Worm (Caenorhabditis elegans) whole organism, L3 larva: ENCODE measurements around the gene cct-1.

Source experiments
- R02D3.7 ChIP-seq: fragments of 150-350 bp; optimal IDR thresholded peaks from 2 replicates; lab custom pipeline; 2014; ENCODE audit warnings: missing biosample characterization, missing genetic modification characterization
- aly-2 ChIP-seq: fragments of 150-350 bp; optimal IDR thresholded peaks from 2 replicates; lab custom pipeline; 2014; ENCODE audit warnings: missing biosample characterization, missing genetic modification characterization
- ama-1 ChIP-seq: fragments of 150-350 bp; optimal IDR thresholded peaks from 2 replicates; lab custom pipeline; 2018
- ceh-16 ChIP-seq: sonication (generic microtip); optimal IDR thresholded peaks from 2 replicates; lab custom pipeline; 2017; ENCODE audit warnings: missing biosample characterization, missing genetic modification characterization
- ceh-82 ChIP-seq: fragments of 150-350 bp; optimal IDR thresholded peaks from 2 replicates; lab custom pipeline; 2014; ENCODE audit warnings: missing biosample characterization, missing genetic modification characterization
- daf-12 ChIP-seq: fragments of 150-350 bp; optimal IDR thresholded peaks from 2 replicates; lab custom pipeline; 2014; ENCODE audit warnings: missing biosample characterization, missing genetic modification reagents, missing genetic modification characterization
- egl-27 ChIP-seq: sonication (generic microtip); optimal IDR thresholded peaks from 4 replicates; lab custom pipeline; 2017; ENCODE audit warnings: missing biosample characterization, missing genetic modification reagents, missing genetic modification characterization
- egl-5 ChIP-seq: fragments of 150-350 bp; optimal IDR thresholded peaks from 2 replicates; lab custom pipeline; 2017; ENCODE audit warnings: missing biosample characterization, missing genetic modification reagents, missing genetic modification characterization, inconsistent platforms
- elt-2 ChIP-seq: sonication (generic microtip); optimal IDR thresholded peaks from 2 replicates; lab custom pipeline; 2016; ENCODE audit warnings: missing genetic modification reagents, mild to moderate bottlenecking, missing genetic modification characterization, missing compliant biosample characterization
- eor-1 ChIP-seq, 2 experiments: fragments of 150-350 bp; optimal IDR thresholded peaks; 2 replicates each; lab custom pipeline; 2014 to 2018; ENCODE audit warnings: missing biosample characterization in 2 of 2, missing genetic modification characterization in 2 of 2
- fkh-10 ChIP-seq: sonication (generic microtip); optimal IDR thresholded peaks from 2 replicates; lab custom pipeline; 2017; ENCODE audit warnings: missing biosample characterization, missing genetic modification reagents, missing genetic modification characterization
- fkh-2 ChIP-seq: fragments of 150-350 bp; optimal IDR thresholded peaks from 2 replicates; lab custom pipeline; 2014; ENCODE audit warnings: missing biosample characterization, missing genetic modification reagents, missing genetic modification characterization
- fos-1 ChIP-seq: fragments of 150-350 bp; optimal IDR thresholded peaks from 2 replicates; lab custom pipeline; 2014; ENCODE audit warnings: missing biosample characterization, missing genetic modification characterization
- hmg-11 ChIP-seq: sonication (generic microtip); optimal IDR thresholded peaks from 2 replicates; lab custom pipeline; 2016; ENCODE audit warnings: missing genetic modification characterization, missing compliant biosample characterization
- jun-1 ChIP-seq: fragments of 150-350 bp; optimal IDR thresholded peaks from 2 replicates; lab custom pipeline; 2014; ENCODE audit warnings: missing biosample characterization, missing genetic modification reagents, missing genetic modification characterization
- lin-15B ChIP-seq: fragments of 150-350 bp; optimal IDR thresholded peaks from 2 replicates; lab custom pipeline; 2014; ENCODE audit warnings: missing biosample characterization, missing genetic modification characterization
- mdl-1 ChIP-seq: fragments of 150-350 bp; optimal IDR thresholded peaks from 2 replicates; lab custom pipeline; 2014; ENCODE audit warnings: missing biosample characterization, missing genetic modification characterization
- nfya-1 ChIP-seq: sonication (generic microtip); optimal IDR thresholded peaks from 2 replicates; lab custom pipeline; 2017; ENCODE audit warnings: missing genetic modification characterization, mild to moderate bottlenecking, missing compliant biosample characterization, antibody characterized with exemption, moderate library complexity; ENCODE audit not compliant: insufficient read depth
- nhr-11 ChIP-seq: fragments of 150-350 bp; optimal IDR thresholded peaks from 2 replicates; lab custom pipeline; 2014; ENCODE audit warnings: missing biosample characterization, missing genetic modification characterization
- nhr-237 ChIP-seq: fragments of 150-350 bp; optimal IDR thresholded peaks from 2 replicates; lab custom pipeline; 2014; ENCODE audit warnings: missing biosample characterization, missing genetic modification characterization
- nhr-25 ChIP-seq: sonication (generic microtip); optimal IDR thresholded peaks from 2 replicates; lab custom pipeline; 2017; ENCODE audit warnings: missing biosample characterization, missing genetic modification characterization
- nhr-28 ChIP-seq: fragments of 150-350 bp; optimal IDR thresholded peaks from 2 replicates; lab custom pipeline; 2014; ENCODE audit warnings: missing biosample characterization, missing genetic modification characterization
- nhr-67 ChIP-seq: fragments of 150-350 bp; optimal IDR thresholded peaks from 2 replicates; lab custom pipeline; 2014; ENCODE audit warnings: missing biosample characterization, missing genetic modification characterization
- nhr-76 ChIP-seq: fragments of 150-350 bp; sonication (generic microtip); optimal IDR thresholded peaks from 5 replicates; lab custom pipeline; 2014; ENCODE audit warnings: missing biosample characterization, missing genetic modification characterization
- pha-4 ChIP-seq: fragments of 150-350 bp; optimal IDR thresholded peaks from 2 replicates; lab custom pipeline; 2014; ENCODE audit warnings: missing biosample characterization, missing genetic modification reagents, missing genetic modification characterization
- sea-2 ChIP-seq: fragments of 150-350 bp; sonication (generic microtip); optimal IDR thresholded peaks from 4 replicates; lab custom pipeline; 2014; ENCODE audit warnings: missing biosample characterization, missing genetic modification reagents, missing genetic modification characterization
- snpc-4 ChIP-seq: fragments of 150-350 bp; optimal IDR thresholded peaks from 2 replicates; lab custom pipeline; 2014; ENCODE audit warnings: missing biosample characterization, missing genetic modification characterization
- tbx-2 ChIP-seq: sonication (generic microtip); optimal IDR thresholded peaks from 2 replicates; lab custom pipeline; 2016; ENCODE audit warnings: mild to moderate bottlenecking, missing genetic modification characterization, missing compliant biosample characterization
- unc-39 ChIP-seq: sonication (generic microtip); optimal IDR thresholded peaks from 4 replicates; lab custom pipeline; 2017; ENCODE audit warnings: missing biosample characterization, missing genetic modification characterization
- unc-62 ChIP-seq: fragments of 150-350 bp; sonication (generic microtip); optimal IDR thresholded peaks from 4 replicates; lab custom pipeline; 2014; ENCODE audit warnings: missing biosample characterization, missing genetic modification reagents, missing genetic modification characterization
- ztf-4 ChIP-seq: fragments of 150-350 bp; optimal IDR thresholded peaks from 2 replicates; lab custom pipeline; 2014; ENCODE audit warnings: missing biosample characterization, missing genetic modification characterization

cct-1 gene

DNA sequence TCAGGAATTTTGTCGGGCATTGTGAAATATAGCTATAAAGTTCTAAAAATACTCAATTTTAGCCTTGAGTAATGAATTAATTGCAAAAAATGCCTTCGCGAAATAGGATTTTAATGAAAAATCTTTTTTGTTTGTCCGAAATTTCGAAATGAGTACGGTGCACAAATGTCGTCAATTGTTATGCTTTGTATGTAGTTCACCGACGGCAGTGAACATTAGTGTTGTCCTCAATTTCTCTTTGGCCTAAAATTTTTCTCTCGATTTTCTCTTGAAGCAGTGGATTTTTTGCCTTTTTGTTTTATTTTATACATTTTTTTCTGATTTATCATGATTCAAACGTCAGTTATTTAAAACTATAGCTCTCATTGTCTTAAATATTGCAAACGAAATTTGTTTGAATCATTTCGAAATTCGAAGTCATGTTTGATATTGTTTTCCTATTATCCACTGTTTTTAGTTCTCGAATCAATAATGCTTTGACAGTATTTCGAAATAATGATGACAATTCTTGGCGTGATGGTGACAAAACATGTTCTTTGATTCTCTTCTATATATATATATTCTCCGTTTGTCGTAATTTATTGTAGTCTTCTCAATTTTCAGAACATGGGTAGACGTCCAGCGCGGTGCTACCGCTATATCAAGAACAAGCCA, 41.8 kb upstream of the cct-1 start, which contains the start of the genes ints-11 and rpl-10 (continued):
- TF ChIP-seq unc-62 (GFP tag; lab: Kevin White, UChicago) (no peak), ztf-4 (tag; lab: Kevin White, UChicago) (no peak), hmg-11 (tag; lab: Kevin White, UChicago) (peak; percentile 44), jun-1 (tag; lab: Kevin White, UChicago) (no peak), daf-12 (tag; lab: Kevin White, UChicago) (no peak), nhr-76 (tag; lab: Kevin White, UChicago) (no peak), ceh-16 (tag; lab: Kevin White, UChicago) (no peak), nhr-25 (peak; percentile 45), pha-4 (tag; lab: Kevin White, UChicago) (peak; percentile 81), nhr-28 (tag; lab: Kevin White, UChicago) (no peak), unc-39 (tag; lab: Kevin White, UChicago) (no peak), eor-1 (tag; optimal IDR thresholded peaks at IDR 0.05; lab: Kevin White, UChicago) (no peak), egl-5 (tag; lab: Kevin White, UChicago) (no peak), elt-2 (tag; lab: Kevin White, UChicago) (peak; percentile 31), nfya-1 (peak; percentile 86), egl-27 (no peak), mdl-1 (tag; lab: Kevin White, UChicago) (no peak), nhr-67 (tag; lab: Kevin White, UChicago) (no peak), snpc-4 (peak; percentile 23), fkh-2 (no peak), R02D3.7 (tag; lab: Kevin White, UChicago) (no peak), tbx-2 (no peak), nhr-11 (tag; lab: Kevin White, UChicago) (no peak), fos-1 (tag; lab: Kevin White, UChicago) (no peak)

DNA sequence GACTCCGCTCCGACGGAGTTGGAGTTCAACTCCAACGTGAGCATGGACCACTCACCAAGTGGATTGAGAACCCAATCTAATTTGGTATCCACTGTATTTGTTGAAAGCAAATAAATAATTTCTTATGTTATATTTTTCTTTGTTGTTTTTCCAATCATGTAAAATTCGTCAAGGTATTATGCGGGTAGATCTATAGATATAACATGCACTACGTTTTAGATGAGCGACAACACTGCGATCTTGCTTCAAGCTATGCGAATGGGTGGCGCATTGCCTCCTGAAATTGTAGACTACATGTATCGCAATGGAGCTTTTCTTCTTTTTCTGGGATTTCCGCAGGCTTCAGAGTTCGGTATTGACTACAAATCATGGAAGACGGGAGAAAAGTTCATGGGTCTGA, 40.7 kb upstream of the cct-1 start, which contains the start of gene F10B5.2:
TSS of gene F10B5.2 (plus strand) at position 220 of the 400 bp plus-strand sequence.
- TF ChIP-seq nhr-11 (tag; lab: Kevin White, UChicago) (no peak), mdl-1 (tag; lab: Kevin White, UChicago) (no peak), hmg-11 (tag; lab: Kevin White, UChicago) (no peak), sea-2 (GFP tag; lab: Kevin White, UChicago) (no peak), nhr-237 (tag; lab: Kevin White, UChicago) (no peak), ceh-82 (no peak), fkh-10 (no peak), lin-15B (tag; lab: Kevin White, UChicago) (no peak), aly-2 (no peak)

DNA sequence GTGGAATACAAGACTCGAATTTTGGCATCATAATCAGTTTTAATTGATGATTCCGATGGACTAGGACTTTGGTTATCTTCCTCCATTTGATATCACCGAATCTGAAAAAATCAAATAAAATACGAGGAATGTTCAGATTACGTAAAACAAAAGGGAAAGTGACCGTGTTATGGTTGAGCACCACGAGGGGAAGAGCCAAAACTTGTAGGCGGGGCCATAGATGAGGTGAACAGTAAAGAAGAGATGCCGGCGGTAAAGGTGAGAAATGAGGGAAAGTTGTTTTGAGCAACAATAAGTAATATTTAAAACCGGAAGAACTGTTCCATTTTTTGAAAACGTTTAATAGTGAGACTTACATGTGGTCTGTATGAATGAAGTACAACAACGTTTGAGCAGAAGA, 35.3 kb upstream of the cct-1 start, which contains the start of gene F10B5.3:
TSS of gene F10B5.3 (minus strand) at position 101 of the 400 bp plus-strand sequence.
- TF ChIP-seq pha-4 (tag; lab: Kevin White, UChicago) (no peak), nhr-76 (tag; lab: Kevin White, UChicago) (no peak), ama-1 (lab: Kevin White, UChicago) (no peak), ceh-82 (no peak)
- TF ChIP-seq, all 47 proteins: peak for 0

DNA sequence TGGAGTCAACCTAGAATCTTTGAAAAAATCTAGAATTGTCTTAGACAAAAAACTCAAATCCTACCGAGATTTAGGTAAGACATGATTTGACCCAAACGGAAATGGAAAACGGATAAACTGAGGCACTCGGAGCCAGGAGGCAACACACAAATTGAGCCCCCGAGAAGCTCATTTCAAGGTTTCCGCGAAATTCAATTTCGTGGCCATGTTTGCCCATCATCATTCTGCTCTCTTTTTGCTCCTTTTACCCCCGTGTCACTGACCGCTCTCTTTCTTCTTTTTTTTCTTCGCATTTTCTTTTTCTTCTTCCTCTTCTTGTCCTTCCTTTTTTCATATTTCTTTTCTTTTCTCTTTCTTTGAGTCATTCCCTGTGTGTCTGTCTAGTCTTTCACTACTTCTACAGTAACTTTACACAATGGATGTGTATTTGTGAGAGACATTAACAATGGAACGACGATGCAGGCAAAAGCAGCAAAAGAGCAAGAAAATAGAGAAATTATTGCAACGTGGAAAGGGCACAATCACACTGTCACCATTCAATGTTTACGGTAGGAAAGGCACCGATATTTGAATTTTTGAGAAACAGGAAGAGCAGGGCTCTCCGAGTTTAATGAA, 32.4 kb upstream of the cct-1 start:
- TF ChIP-seq pha-4 (tag; lab: Kevin White, UChicago) (peak; percentile 60), fkh-10 (peak; percentile 37), egl-27 (no peak)

DNA sequence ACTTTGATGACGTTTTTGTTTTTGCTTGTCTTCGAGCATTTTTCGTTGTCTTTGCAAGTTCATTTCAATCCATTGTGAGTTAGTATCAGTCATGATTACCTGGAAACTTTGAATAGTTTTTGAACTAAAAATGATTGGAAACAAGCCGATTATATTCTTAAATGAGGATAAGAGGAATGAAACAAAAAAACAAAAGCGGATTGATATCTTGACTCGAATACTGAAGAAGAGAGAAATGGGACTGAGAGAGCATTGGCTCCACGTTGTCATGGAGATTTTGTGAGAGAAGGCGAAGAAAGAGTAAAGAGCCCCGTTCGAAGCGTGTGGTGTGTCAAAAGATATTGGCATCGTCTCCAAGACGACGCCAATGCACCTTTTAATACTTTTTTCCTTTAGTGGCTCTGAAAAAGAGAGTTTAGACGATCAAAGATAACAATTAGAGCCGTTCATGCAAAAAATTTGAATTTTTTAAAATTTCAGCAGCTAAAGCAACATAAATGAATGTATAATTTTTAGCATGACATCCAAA, 28.3 kb upstream of the cct-1 start, which contains the start of the genes tub-1 and tmem-138:
TSS of gene tub-1 (minus strand) at position 101 of the 529 bp plus-strand sequence.
TSS of gene tmem-138 (plus strand) at position 479 of the 529 bp plus-strand sequence.
- peak; percentile 44 for TF ChIP-seq nhr-11 (tag; lab: Kevin White, UChicago)
- TF ChIP-seq egl-5 (tag; lab: Kevin White, UChicago): no peak
- TF ChIP-seq, all 47 proteins: peak for 1
